Fruit fly (Drosophila melanogaster) whole organism, embryonic: Measurements from ENCODE around the gene SC35.

Experiments
- Atf6 ChIP-seq: fragments of 200-800 bp; sonication (Bioruptor generic); IDR thresholded peaks from 2 replicates; pipeline ENCODE4 v1.3.6; 2022; ENCODE audit warnings: missing biosample characterization, missing genetic modification characterization
- CG10321 ChIP-seq: fragments of 200-800 bp; sonication (Bioruptor generic); IDR thresholded peaks from 2 replicates; pipeline ENCODE4 v1.3.6; 2022; ENCODE audit warnings: missing biosample characterization, missing genetic modification characterization
- CG11398 ChIP-seq: fragments of 200-800 bp; sonication (Bioruptor generic); optimal IDR thresholded peaks from 2 replicates; lab custom pipeline; 2016; ENCODE audit warnings: missing biosample characterization, missing genetic modification characterization
- CG11560 ChIP-seq: fragments of 200-800 bp; sonication (Bioruptor generic); IDR thresholded peaks from 3 replicates; pipeline ENCODE4 v1.3.6; 2022; ENCODE audit warnings: missing biosample characterization, missing genetic modification characterization
- CG11696 ChIP-seq: fragments of 200-800 bp; sonication (Bioruptor generic); IDR thresholded peaks from 2 replicates; pipeline ENCODE4 v1.3.6; 2022; ENCODE audit warnings: missing biosample characterization, missing genetic modification characterization
- CG12391 ChIP-seq: fragments of 200-800 bp; sonication (Bioruptor generic); optimal IDR thresholded peaks from 3 replicates; lab custom pipeline; 2018; ENCODE audit warnings: missing biosample characterization, mild to moderate bottlenecking, missing genetic modification characterization, moderate library complexity
- CG13287 ChIP-seq: fragments of 200-800 bp; sonication (Bioruptor generic); IDR thresholded peaks from 2 replicates; pipeline ENCODE4 v1.3.6; 2022; ENCODE audit warnings: missing biosample characterization, missing genetic modification characterization; ENCODE audit not compliant: partially characterized antibody
- CG15514 ChIP-seq: fragments of 200-800 bp; sonication (Bioruptor generic); optimal IDR thresholded peaks from 3 replicates; lab custom pipeline; 2017; ENCODE audit warnings: missing biosample characterization, missing genetic modification characterization, mild to moderate bottlenecking, moderate library complexity, missing genetic modification reagents
- CG15696 ChIP-seq: fragments of 200-800 bp; sonication (Bioruptor generic); optimal IDR thresholded peaks from 2 replicates; lab custom pipeline; 2019; ENCODE audit warnings: missing biosample characterization, mild to moderate bottlenecking, missing genetic modification characterization, moderate library complexity
- CG16813 ChIP-seq: fragments of 200-800 bp; sonication (Bioruptor generic); IDR thresholded peaks from 3 replicates; pipeline ENCODE4 v1.3.6; 2022; ENCODE audit warnings: missing biosample characterization, missing genetic modification characterization; ENCODE audit not compliant: partially characterized antibody
- CG1792 ChIP-seq: fragments of 200-800 bp; sonication (Bioruptor generic); optimal IDR thresholded peaks from 2 replicates; lab custom pipeline; 2016; ENCODE audit warnings: missing biosample characterization, missing genetic modification characterization
- CG2875 ChIP-seq: fragments of 200-800 bp; sonication (Bioruptor generic); optimal IDR thresholded peaks from 2 replicates; lab custom pipeline; 2017; ENCODE audit warnings: missing biosample characterization, mild to moderate bottlenecking, missing genetic modification characterization, missing genetic modification reagents
- CG3065 ChIP-seq: fragments of 200-800 bp; sonication (Bioruptor generic); optimal IDR thresholded peaks from 2 replicates; lab custom pipeline; 2016; ENCODE audit warnings: missing biosample characterization, missing genetic modification characterization
- CG31388 ChIP-seq: fragments of 200-800 bp; sonication (Bioruptor generic); optimal IDR thresholded peaks from 2 replicates; lab custom pipeline; 2016; ENCODE audit warnings: missing biosample characterization, missing genetic modification characterization
- CG33557 ChIP-seq: fragments of 200-800 bp; sonication (Bioruptor generic); optimal IDR thresholded peaks from 2 replicates; lab custom pipeline; 2019; ENCODE audit warnings: missing biosample characterization, mild to moderate bottlenecking, missing genetic modification characterization, moderate library complexity
- CG3407 ChIP-seq: fragments of 200-800 bp; sonication (Bioruptor generic); optimal IDR thresholded peaks from 2 replicates; lab custom pipeline; 2018; ENCODE audit warnings: missing biosample characterization, mild to moderate bottlenecking, missing genetic modification characterization
- CG34224 ChIP-seq: fragments of 200-800 bp; sonication (Bioruptor generic); IDR thresholded peaks from 3 replicates; pipeline ENCODE4 v1.3.6; 2022; ENCODE audit warnings: missing biosample characterization, missing genetic modification characterization; ENCODE audit not compliant: partially characterized antibody
- CG8765 ChIP-seq: fragments of 200-800 bp; sonication (Bioruptor generic); IDR thresholded peaks from 2 replicates; pipeline ENCODE4 v1.3.6; 2022; ENCODE audit warnings: missing biosample characterization, missing genetic modification characterization
- Dek ChIP-seq: fragments of 200-800 bp; sonication (Bioruptor generic); optimal IDR thresholded peaks from 3 replicates; lab custom pipeline; 2019; ENCODE audit warnings: missing biosample characterization, mild to moderate bottlenecking, missing genetic modification characterization, moderate library complexity
- Doc2 ChIP-seq: fragments of 200-800 bp; sonication (Bioruptor generic); IDR thresholded peaks from 2 replicates; pipeline ENCODE4 v1.3.6; 2022; ENCODE audit warnings: missing biosample characterization, missing genetic modification characterization
- Fer1 ChIP-seq: fragments of 200-800 bp; sonication (Bioruptor generic); optimal IDR thresholded peaks from 2 replicates; lab custom pipeline; 2017; ENCODE audit warnings: missing biosample characterization, mild to moderate bottlenecking, missing genetic modification characterization
- H15 ChIP-seq: fragments of 200-800 bp; sonication (Bioruptor generic); IDR thresholded peaks from 3 replicates; pipeline ENCODE4 v1.3.6; 2022; ENCODE audit warnings: missing biosample characterization, missing genetic modification characterization
- HLHmδ ChIP-seq: fragments of 200-800 bp; sonication (Bioruptor generic); optimal IDR thresholded peaks from 2 replicates; lab custom pipeline; 2018; ENCODE audit warnings: missing biosample characterization, mild to moderate bottlenecking, missing genetic modification characterization, moderate library complexity
- Kr ChIP-seq: fragments of 200-800 bp; sonication (Bioruptor generic); optimal IDR thresholded peaks from 2 replicates; lab custom pipeline; 2017; ENCODE audit warnings: missing biosample characterization, mild to moderate bottlenecking, missing genetic modification characterization
- Lpt ChIP-seq: fragments of >200 bp; optimal IDR thresholded peaks from 2 replicates; lab custom pipeline; 2018; ENCODE audit warnings: missing biosample characterization, missing genetic modification characterization
- NFAT ChIP-seq: fragments of 200-800 bp; sonication (Bioruptor generic); IDR thresholded peaks from 2 replicates; pipeline ENCODE4 v1.3.6; 2022; ENCODE audit warnings: missing biosample characterization, missing genetic modification characterization
- Pdp1 ChIP-seq, 2 experiments: fragments of 200-800 bp; sonication (Bioruptor generic); optimal IDR thresholded peaks; 3 replicates each; lab custom pipeline; 2016; ENCODE audit warnings: missing biosample characterization in 2 of 2, missing genetic modification characterization in 2 of 2, mild to moderate bottlenecking in 1 of 2, moderate library complexity in 1 of 2
- Poxn ChIP-seq: fragments of 200-800 bp; sonication (Bioruptor generic); IDR thresholded peaks from 2 replicates; pipeline ENCODE4 v1.3.6; 2022; ENCODE audit warnings: missing biosample characterization, missing genetic modification characterization
- TFAM ChIP-seq: fragments of 200-800 bp; sonication (Bioruptor generic); optimal IDR thresholded peaks from 2 replicates; lab custom pipeline; 2017; ENCODE audit warnings: missing biosample characterization, missing genetic modification characterization, inconsistent platforms
- YL-1 ChIP-seq: fragments of 200-800 bp; sonication (Bioruptor generic); optimal IDR thresholded peaks from 3 replicates; lab custom pipeline; 2017; ENCODE audit warnings: missing biosample characterization, mild to moderate bottlenecking, missing genetic modification characterization
- al ChIP-seq: fragments of 200-800 bp; sonication (Bioruptor generic); IDR thresholded peaks from 2 replicates; pipeline ENCODE4 v1.3.6; 2022; ENCODE audit warnings: missing biosample characterization, missing genetic modification characterization
- br ChIP-seq: fragments of >200 bp; optimal IDR thresholded peaks from 2 replicates; lab custom pipeline; 2017
- cad ChIP-seq: fragments of >200 bp; optimal IDR thresholded peaks from 2 replicates; lab custom pipeline; 2017; ENCODE audit warnings: missing biosample characterization, missing genetic modification characterization
- dysf ChIP-seq: fragments of 200-800 bp; sonication (Bioruptor generic); IDR thresholded peaks from 3 replicates; pipeline ENCODE4 v1.3.6; 2022; ENCODE audit warnings: missing biosample characterization, missing genetic modification characterization
- en ChIP-seq: fragments of 200-800 bp; sonication (Bioruptor generic); optimal IDR thresholded peaks from 2 replicates; lab custom pipeline; 2016; ENCODE audit warnings: missing biosample characterization, missing genetic modification characterization
- gce ChIP-seq: fragments of 200-800 bp; sonication (Bioruptor generic); IDR thresholded peaks from 3 replicates; pipeline ENCODE4 v1.3.6; 2022; ENCODE audit warnings: missing biosample characterization, missing genetic modification characterization
- gcm ChIP-seq: fragments of 200-800 bp; sonication (Bioruptor generic); optimal IDR thresholded peaks from 2 replicates; lab custom pipeline; 2019; ENCODE audit warnings: missing biosample characterization, mild to moderate bottlenecking, missing genetic modification characterization, moderate library complexity
- hth ChIP-seq: fragments of >200 bp; optimal IDR thresholded peaks from 2 replicates; lab custom pipeline; 2017; ENCODE audit warnings: inconsistent platforms
- knrl ChIP-seq: fragments of 200-800 bp; sonication (Bioruptor generic); IDR thresholded peaks from 3 replicates; pipeline ENCODE4 v1.3.6; 2022; ENCODE audit warnings: missing biosample characterization, missing genetic modification characterization; ENCODE audit not compliant: partially characterized antibody
- phol ChIP-seq: fragments of 200-800 bp; sonication (Bioruptor generic); optimal IDR thresholded peaks from 3 replicates; lab custom pipeline; 2018; ENCODE audit warnings: missing biosample characterization, mild to moderate bottlenecking, missing genetic modification characterization, moderate library complexity
- ro ChIP-seq: fragments of 200-800 bp; sonication (Bioruptor generic); IDR thresholded peaks from 2 replicates; pipeline ENCODE4 v1.3.6; 2022; ENCODE audit warnings: missing biosample characterization, missing genetic modification characterization
- scrt ChIP-seq: fragments of 200-800 bp; sonication (Bioruptor generic); optimal IDR thresholded peaks from 2 replicates; lab custom pipeline; 2018; ENCODE audit warnings: missing biosample characterization, mild to moderate bottlenecking, missing genetic modification characterization, moderate library complexity
- sd ChIP-seq: fragments of 200-800 bp; sonication (Bioruptor generic); optimal IDR thresholded peaks from 3 replicates; lab custom pipeline; 2018; ENCODE audit warnings: missing biosample characterization, mild to moderate bottlenecking, missing genetic modification characterization, moderate library complexity
- sens ChIP-seq: fragments of 200-800 bp; sonication (Bioruptor generic); peaks from one replicate; lab custom pipeline; 2016; ENCODE audit warnings: missing biosample characterization, missing genetic modification characterization
- stc ChIP-seq: fragments of 200-800 bp; sonication (Bioruptor generic); IDR thresholded peaks from 2 replicates; pipeline ENCODE4 v1.3.6; 2022; ENCODE audit warnings: missing biosample characterization, missing genetic modification characterization
- tll ChIP-seq, 2 experiments: fragments of 200-800 bp in 1 of 2; fragments of >200 bp in 1 of 2; sonication (Bioruptor generic) in 1 of 2; optimal IDR thresholded peaks; 2 replicates each; lab custom pipeline; 2017 to 2019; ENCODE audit warnings: missing biosample characterization in 2 of 2, missing genetic modification characterization in 2 of 2, mild to moderate bottlenecking in 1 of 2, moderate library complexity in 1 of 2
- unc-4 ChIP-seq: fragments of 200-800 bp; sonication (Bioruptor generic); IDR thresholded peaks from 2 replicates; pipeline ENCODE4 v1.3.6; 2022; ENCODE audit warnings: missing biosample characterization, missing genetic modification characterization; ENCODE audit not compliant: partially characterized antibody
- vfl ChIP-seq: fragments of 200-800 bp; sonication (Bioruptor generic); optimal IDR thresholded peaks from 2 replicates; lab custom pipeline; 2016; ENCODE audit warnings: missing biosample characterization, missing genetic modification characterization
- zfh2 ChIP-seq: fragments of 200-800 bp; sonication (Bioruptor generic); optimal IDR thresholded peaks from 2 replicates; lab custom pipeline; 2016; ENCODE audit warnings: missing biosample characterization, missing genetic modification characterization

The SC35 gene

dm6 chr2L:12433712-12434534 is 542 bp downstream of the SC35 start, which contains the start of gene eRF3 (continued):
- no peak for TF ChIP-seq sd
- TF ChIP-seq CG12391 (tag; lab: Kevin White, UChicago) = peak; percentile 91
- TF ChIP-seq CG8765 (GFP tag; lab: Robert Waterston, UW) = peak; percentile 51
- TF ChIP-seq cad (GFP tag; lab: Kevin White, UChicago) = no peak
- peak; percentile 77 for TF ChIP-seq CG33557 (GFP tag; lab: Kevin White, UChicago)
- peak; percentile 30 for TF ChIP-seq zfh2 (GFP tag; lab: Kevin White, UChicago)
- peak; percentile 36 for TF ChIP-seq Fer1 (GFP tag; lab: Kevin White, UChicago)
- peak; percentile 98 for TF ChIP-seq YL-1 (GFP tag; lab: Kevin White, UChicago)
- peak; percentile 14 for TF ChIP-seq scrt (GFP tag; lab: Kevin White, UChicago)
- peak; percentile 75 for TF ChIP-seq Atf6 (GFP tag; lab: Robert Waterston, UW)
- 0 out of 3 replicates have a peak, but pooled peaks have one; percentile 5 for TF ChIP-seq gce (GFP tag; lab: Robert Waterston, UW)
- peak; percentile 66 for TF ChIP-seq CG11696 (GFP tag; lab: Robert Waterston, UW)
- peak in 1 of 2 experiments; percentile 96 for TF ChIP-seq Pdp1 (GFP tag; optimal IDR thresholded peaks at IDR 0.05; lab: Kevin White, UChicago)
- peak; percentile 18 for TF ChIP-seq CG31388 (GFP tag; lab: Kevin White, UChicago)
- TF ChIP-seq hth (lab: Kevin White, UChicago) = no peak
- TF ChIP-seq dysf (GFP tag; lab: Robert Waterston, UW) = peak; percentile 86; the same call in 2 of the 3 replicates
- TF ChIP-seq en = no peak
- TF ChIP-seq CG16813 (GFP tag; lab: Robert Waterston, UW) = peak; percentile 50; the same call in 2 of the 3 replicates
- TF ChIP-seq ro (GFP tag; lab: Robert Waterston, UW) = peak; percentile 42; the same call in 1 of the 2 replicates
- no peak for TF ChIP-seq Lpt (GFP tag; lab: Kevin White, UChicago)
- TF ChIP-seq TFAM (GFP tag; lab: Kevin White, UChicago) = no peak
- TF ChIP-seq CG3065 (GFP tag; lab: Kevin White, UChicago) = peak; percentile 19
- TF ChIP-seq CG2875 = peak; percentile 26
- peak; percentile 87 for TF ChIP-seq CG15696 (tag; lab: Kevin White, UChicago)
- 0 out of 2 replicates have a peak, but pooled peaks have one; percentile 15 for TF ChIP-seq unc-4 (GFP tag; lab: Robert Waterston, UW)
- no peak for TF ChIP-seq Poxn
- TF ChIP-seq tll (GFP tag; optimal IDR thresholded peaks at IDR 0.05; lab: Kevin White, UChicago) = no peak
- TF ChIP-seq HLHmδ (GFP tag; lab: Kevin White, UChicago) = no peak
- peak; percentile 77 for TF ChIP-seq al
- no peak for TF ChIP-seq CG15514 (GFP tag; lab: Kevin White, UChicago)
- TF ChIP-seq knrl (GFP tag; lab: Robert Waterston, UW) = peak; percentile 68
- TF ChIP-seq Doc2 (GFP tag; lab: Robert Waterston, UW) = no peak
- peak; percentile 85 for TF ChIP-seq Dek
- peak; percentile 43; the same call in 1 of the 3 replicates for TF ChIP-seq H15 (GFP tag; lab: Robert Waterston, UW)
- TF ChIP-seq gcm (GFP tag; lab: Kevin White, UChicago) = peak; percentile 54
- TF ChIP-seq stc (GFP tag; lab: Robert Waterston, UW) = peak; percentile 54; the same call in 1 of the 2 replicates
- TF ChIP-seq br = no peak
- no peak for TF ChIP-seq Kr (GFP tag; lab: Kevin White, UChicago)
- TF ChIP-seq CG10321 (GFP tag; lab: Robert Waterston, UW) = peak; percentile 63
- no peak for TF ChIP-seq CG1792 (GFP tag; lab: Kevin White, UChicago)
- peak; percentile 88 for TF ChIP-seq sens (GFP tag; lab: Kevin White, UChicago)
- TF ChIP-seq phol (tag; lab: Kevin White, UChicago) = peak; percentile 99
- TF ChIP-seq CG13287 (GFP tag; lab: Robert Waterston, UW) = peak; percentile 45; the same call in 1 of the 2 replicates
- no peak for TF ChIP-seq vfl (GFP tag; lab: Kevin White, UChicago)
- TF ChIP-seq CG11398 = no peak
- peak; percentile 24; the same call in 1 of the 3 replicates for TF ChIP-seq CG34224 (GFP tag; lab: Robert Waterston, UW)
- peak; percentile 70 for TF ChIP-seq NFAT (GFP tag; lab: Robert Waterston, UW)
- 0 out of 3 replicates have a peak, but pooled peaks have one; percentile 31 for TF ChIP-seq CG11560 (tag; lab: Robert Waterston, UW)
- TF ChIP-seq CG3407 (GFP tag; lab: Kevin White, UChicago) = peak; percentile 65
